Worm (Caenorhabditis elegans): ENCODE results near the gene F29A7.6.

The F29A7.6 gene

ce11 chrII:2730647-2731046 lies 21.8 kb downstream of the F29A7.6 start:
- TF ChIP-seq nhr-28 (tag; optimal IDR thresholded peaks at IDR 0.05) (no peak), fkh-10 (GFP tag; optimal IDR thresholded peaks at IDR 0.05) (peak; percentile 63), pax-3 (tag; optimal IDR thresholded peaks at IDR 0.05) (no peak), aha-1 (tag; optimal IDR thresholded peaks at IDR 0.05) (no peak), lin-14 (GFP tag; optimal IDR thresholded peaks at IDR 0.05) (peak; percentile 34), F16B12.6 (tag; optimal IDR thresholded peaks at IDR 0.05) (no peak), sup-37 (GFP tag; optimal IDR thresholded peaks at IDR 0.05) (no peak), efl-3 (GFP tag; optimal IDR thresholded peaks at IDR 0.05) (no peak), dsc-1 (tag; optimal IDR thresholded peaks at IDR 0.05) (no peak), nhr-85 (tag) (no peak), ceh-90 (tag; optimal IDR thresholded peaks at IDR 0.05) (no peak), ceh-88 (GFP tag; IDR thresholded peaks at IDR 0.05) (no peak)

- TF ChIP-seq Y116A8C.19 (tag; optimal IDR thresholded peaks at IDR 0.05; ENCODE audit: borderline replicate concordance) (no peak), unc-30 (tag; optimal IDR thresholded peaks at IDR 0.05) (no peak), nhr-19 (GFP tag; conservative IDR thresholded peaks at IDR 0.05) (no peak), fos-1 (tag; optimal IDR thresholded peaks at IDR 0.05) (no peak), ceh-63 (GFP tag; optimal IDR thresholded peaks at IDR 0.05) (no peak), hlh-4 (tag; optimal IDR thresholded peaks at IDR 0.05) (no peak), nhr-85 (tag) (no peak), dsc-1 (tag; optimal IDR thresholded peaks at IDR 0.05) (no peak), nhr-20 (tag; optimal IDR thresholded peaks at IDR 0.05) (no peak), unc-62 (GFP tag; optimal IDR thresholded peaks at IDR 0.05) (no peak), fkh-8 (tag; optimal IDR thresholded peaks at IDR 0.05) (no peak), mab-9 (GFP tag; IDR thresholded peaks at IDR 0.05) (no peak), efl-1 (optimal IDR thresholded peaks at IDR 0.05) (no peak), efl-1 (GFP tag; optimal IDR thresholded peaks at IDR 0.05 in 1 of 2) (no peak), fkh-10 (GFP tag; optimal IDR thresholded peaks at IDR 0.05) (no peak), aly-2 (tag; optimal IDR thresholded peaks at IDR 0.05) (no peak), lin-14 (GFP tag; optimal IDR thresholded peaks at IDR 0.05) (peak; percentile 33), nhr-71 (tag; optimal IDR thresholded peaks at IDR 0.05) (peak; percentile 0), nhr-47 (tag; optimal IDR thresholded peaks at IDR 0.05) (no peak), irx-1 (tag; optimal IDR thresholded peaks at IDR 0.05) (no peak), ceh-82 (tag; optimal IDR thresholded peaks at IDR 0.05) (no peak), vab-15 (tag; optimal IDR thresholded peaks at IDR 0.05) (no peak), tlp-1 (tag; optimal IDR thresholded peaks at IDR 0.05) (no peak), swsn-7 (tag; optimal IDR thresholded peaks at IDR 0.05) (no peak), rnt-1 (tag; optimal IDR thresholded peaks at IDR 0.05) (peak; percentile 43), pqm-1 (tag; optimal IDR thresholded peaks at IDR 0.05) (no peak), nhr-28 (tag; optimal IDR thresholded peaks at IDR 0.05) (no peak)
Measured at ce11 chrII:2726774-2727173, 25.6 kb downstream of the F29A7.6 start.

ce11 chrII:2725561-2725960 lies 26.9 kb downstream of the F29A7.6 start, which contains the start of the genes T05A8.11 and nep-2:
Gene T05A8.11 (minus strand): TSS chrII:2725661.
Gene nep-2 (minus strand): TSS chrII:2725752.
- no peak for TF ChIP-seq elt-2 (tag; optimal IDR thresholded peaks at IDR 0.05)
- no peak for TF ChIP-seq tbx-2 (tag; optimal IDR thresholded peaks at IDR 0.05)
- TF ChIP-seq unc-98 (GFP tag; IDR thresholded peaks at IDR 0.05), result no peak
- TF ChIP-seq nhr-77 (tag; optimal IDR thresholded peaks at IDR 0.05), result no peak
- TF ChIP-seq efl-1 (optimal IDR thresholded peaks at IDR 0.05), result no peak
- TF ChIP-seq efl-1 (GFP tag; optimal IDR thresholded peaks at IDR 0.05 in 1 of 2), result no peak
- no peak for TF ChIP-seq zip-4 (GFP tag; optimal IDR thresholded peaks at IDR 0.05)
- TF ChIP-seq aly-2 (tag; optimal IDR thresholded peaks at IDR 0.05), result no peak
- no peak for TF ChIP-seq dpl-1 (GFP tag; optimal IDR thresholded peaks at IDR 0.05)
- TF ChIP-seq nhr-76 (tag; optimal IDR thresholded peaks at IDR 0.05), result no peak
- no peak for TF ChIP-seq sptf-1 (tag; optimal IDR thresholded peaks at IDR 0.05)
- TF ChIP-seq ceh-8 (GFP tag; optimal IDR thresholded peaks at IDR 0.05), result no peak
- TF ChIP-seq sox-4 (tag; optimal IDR thresholded peaks at IDR 0.05), result no peak
- TF ChIP-seq fkh-8 (tag; optimal IDR thresholded peaks at IDR 0.05), result no peak
- no peak for TF ChIP-seq pag-3 (tag; optimal IDR thresholded peaks at IDR 0.05; ENCODE audit: borderline replicate concordance, insufficient read depth)
- no peak for TF ChIP-seq hlh-17 (GFP tag; optimal IDR thresholded peaks at IDR 0.05; ENCODE audit: borderline replicate concordance)
- no peak for TF ChIP-seq ceh-90 (tag; optimal IDR thresholded peaks at IDR 0.05)
- TF ChIP-seq pax-3 (tag; optimal IDR thresholded peaks at IDR 0.05), result no peak
- no peak for TF ChIP-seq lin-13 (GFP tag; optimal IDR thresholded peaks at IDR 0.05)
